Worm (Caenorhabditis elegans): ENCODE results near the gene C14A6.8.

The C14A6.8 gene

ce11 chrV:18198421-18198820 is 27.0 kb upstream of the C14A6.8 start, which contains the start of gene F16H6.4:
TSS of gene F16H6.4 (plus strand) at chrV:18198721.
- TF ChIP-seq B0035.1 (tag; optimal IDR thresholded peaks at IDR 0.05) (no peak), F57C9.4 (tag; optimal IDR thresholded peaks at IDR 0.05) (no peak), mes-4 (tag; optimal IDR thresholded peaks at IDR 0.05) (no peak), Y67H2A.10 (GFP tag; conservative IDR thresholded peaks at IDR 0.05) (no peak), bed-1 (GFP tag; IDR thresholded peaks at IDR 0.05) (no peak), ekl-4 (GFP tag; IDR thresholded peaks at IDR 0.05) (no peak), attf-3 (GFP tag; conservative IDR thresholded peaks at IDR 0.05) (no peak), lir-1 (GFP tag; conservative IDR thresholded peaks at IDR 0.05) (no peak), rec-8 (tag; optimal IDR thresholded peaks at IDR 0.05) (no peak), lin-26 (GFP tag; IDR thresholded peaks at IDR 0.05) (no peak), Y95B8A.8 (GFP tag; IDR thresholded peaks at IDR 0.05) (no peak), atf-7 (tag; optimal IDR thresholded peaks at IDR 0.05) (no peak), ztf-25 (GFP tag; IDR thresholded peaks at IDR 0.05) (no peak)

- TF ChIP-seq T07F8.4 (tag; optimal IDR thresholded peaks at IDR 0.05): no peak
- no peak for TF ChIP-seq ets-4 (GFP tag; optimal IDR thresholded peaks at IDR 0.05)
- TF ChIP-seq akir-1 (GFP tag; optimal IDR thresholded peaks at IDR 0.05): no peak
- no peak for TF ChIP-seq mxl-1 (tag; optimal IDR thresholded peaks at IDR 0.05)
- no peak for TF ChIP-seq mel-28 (tag; optimal IDR thresholded peaks at IDR 0.05; ENCODE audit: borderline replicate concordance)
- TF ChIP-seq bed-2 (GFP tag; IDR thresholded peaks at IDR 0.05): no peak
- TF ChIP-seq lin-54 (GFP tag; optimal IDR thresholded peaks at IDR 0.05): no peak
- no peak for TF ChIP-seq zim-3 (tag; optimal IDR thresholded peaks at IDR 0.05)
- TF ChIP-seq ztf-18 (tag; optimal IDR thresholded peaks at IDR 0.05): no peak
- TF ChIP-seq zfh-2 (GFP tag; conservative IDR thresholded peaks at IDR 0.05): no peak
- TF ChIP-seq aptf-3 (GFP tag; IDR thresholded peaks at IDR 0.05): no peak
- TF ChIP-seq F22D6.2 (tag; optimal IDR thresholded peaks at IDR 0.05): no peak
- no peak for TF ChIP-seq T26A5.8 (tag; optimal IDR thresholded peaks at IDR 0.05)
- TF ChIP-seq repo-1 (tag; optimal IDR thresholded peaks at IDR 0.05): no peak
Observed at ce11 chrV:18195006-18195405, 23.5 kb upstream of the C14A6.8 start, which contains the start of gene F16H6.3. TSS of gene F16H6.3 (plus strand) at chrV:18195306.

- TF ChIP-seq mxl-1 (tag; optimal IDR thresholded peaks at IDR 0.05): no peak
Observed at ce11 chrV:18191128-18191527, 19.7 kb upstream of the C14A6.8 start, which contains the start of gene clec-42. TSS of gene clec-42 (plus strand) at chrV:18191412.

ce11 chrV:18189181-18189580 is 17.7 kb upstream of the C14A6.8 start, which contains the start of gene clec-246:
TSS of gene clec-246 (plus strand) at chrV:18189481.
- TF ChIP-seq Y67H2A.10 (GFP tag; conservative IDR thresholded peaks at IDR 0.05): no peak
- TF ChIP-seq B0336.3 (GFP tag; IDR thresholded peaks at IDR 0.05): no peak
- TF ChIP-seq madf-3 (GFP tag; IDR thresholded peaks at IDR 0.05): no peak
- no peak for TF ChIP-seq lsy-27 (tag; optimal IDR thresholded peaks at IDR 0.05; ENCODE audit: borderline replicate concordance, insufficient read depth)
- TF ChIP-seq repo-1 (tag; optimal IDR thresholded peaks at IDR 0.05): no peak
- TF ChIP-seq nhr-120 (GFP tag; IDR thresholded peaks at IDR 0.05): no peak
- no peak for TF ChIP-seq ceh-79 (tag; optimal IDR thresholded peaks at IDR 0.05)
- TF ChIP-seq ceh-91 (GFP tag; IDR thresholded peaks at IDR 0.05): no peak
- TF ChIP-seq Y53F4B.3 (GFP tag; IDR thresholded peaks at IDR 0.05): no peak
